Fruit fly (Drosophila melanogaster) whole organism, embryonic: ENCODE measurements around the gene Plzf.
A peak's percentile ranks its signal among the peaks of the same experiment; 100 is the strongest.

Experiments used
- Ada2b ChIP-seq: fragments of 200-800 bp; sonication (Bioruptor generic); IDR thresholded peaks from 2 replicates; pipeline ENCODE4 v1.3.6; 2022; ENCODE audit warnings: missing biosample characterization, missing genetic modification characterization
- B-H2 ChIP-seq: fragments of 200-800 bp; sonication (Bioruptor generic); optimal IDR thresholded peaks from 2 replicates; lab custom pipeline; 2018; ENCODE audit warnings: missing biosample characterization, mild to moderate bottlenecking, missing genetic modification characterization
- CG10147 ChIP-seq: fragments of 200-800 bp; sonication (Bioruptor generic); optimal IDR thresholded peaks from 2 replicates; lab custom pipeline; 2019; ENCODE audit warnings: missing biosample characterization, mild to moderate bottlenecking, missing genetic modification characterization, moderate library complexity
- CG11723 ChIP-seq: fragments of 200-800 bp; sonication (Bioruptor generic); optimal IDR thresholded peaks from 2 replicates; lab custom pipeline; 2017; ENCODE audit warnings: missing biosample characterization, mild to moderate bottlenecking, missing genetic modification characterization
- CG12219 ChIP-seq: fragments of 200-800 bp; sonication (Bioruptor generic); optimal IDR thresholded peaks from 3 replicates; lab custom pipeline; 2018; ENCODE audit warnings: missing biosample characterization, mild to moderate bottlenecking, missing genetic modification characterization
- CG12769 ChIP-seq: fragments of 200-800 bp; sonication (Bioruptor generic); optimal IDR thresholded peaks from 2 replicates; lab custom pipeline; 2019; ENCODE audit warnings: missing biosample characterization, mild to moderate bottlenecking, missing genetic modification characterization, moderate library complexity
- CG13424 ChIP-seq: fragments of 200-800 bp; sonication (Bioruptor generic); optimal IDR thresholded peaks from 2 replicates; lab custom pipeline; 2019; ENCODE audit warnings: missing biosample characterization, mild to moderate bottlenecking, missing genetic modification characterization, moderate library complexity
- CG13894 ChIP-seq: fragments of 200-800 bp; sonication (Bioruptor generic); optimal IDR thresholded peaks from 3 replicates; lab custom pipeline; 2018; ENCODE audit warnings: missing biosample characterization, mild to moderate bottlenecking, missing genetic modification characterization, moderate library complexity
- CG14710 ChIP-seq: fragments of 200-800 bp; sonication (Bioruptor generic); optimal IDR thresholded peaks from 3 replicates; lab custom pipeline; 2019; ENCODE audit warnings: missing biosample characterization, mild to moderate bottlenecking, missing genetic modification characterization, moderate library complexity
- CG14965 ChIP-seq: fragments of 200-800 bp; sonication (Bioruptor generic); optimal IDR thresholded peaks from 2 replicates; lab custom pipeline; 2016; ENCODE audit warnings: missing biosample characterization, missing genetic modification characterization, borderline replicate concordance
- CG2120 ChIP-seq: fragments of 200-800 bp; sonication (Bioruptor generic); optimal IDR thresholded peaks from 3 replicates; lab custom pipeline; 2016; ENCODE audit warnings: missing biosample characterization, missing genetic modification characterization
- CG31224 ChIP-seq: fragments of 200-800 bp; sonication (Bioruptor generic); IDR thresholded peaks from 2 replicates; pipeline ENCODE4 v1.3.6; 2022; ENCODE audit warnings: missing biosample characterization, missing genetic modification characterization
- CG31365 ChIP-seq: fragments of 200-800 bp; sonication (Bioruptor generic); optimal IDR thresholded peaks from 2 replicates; lab custom pipeline; 2018; ENCODE audit warnings: missing biosample characterization, mild to moderate bottlenecking, missing genetic modification characterization
- CG34224 ChIP-seq: fragments of 200-800 bp; sonication (Bioruptor generic); IDR thresholded peaks from 3 replicates; pipeline ENCODE4 v1.3.6; 2022; ENCODE audit warnings: missing biosample characterization, missing genetic modification characterization; ENCODE audit not compliant: partially characterized antibody
- CG4328 ChIP-seq: fragments of 200-800 bp; sonication (Bioruptor generic); optimal IDR thresholded peaks from 3 replicates; lab custom pipeline; 2017; ENCODE audit warnings: missing biosample characterization, missing genetic modification reagents, missing genetic modification characterization
- CG5180 ChIP-seq: fragments of 200-800 bp; sonication (Bioruptor generic); optimal IDR thresholded peaks from 3 replicates; lab custom pipeline; 2017; ENCODE audit warnings: missing biosample characterization, missing genetic modification characterization, mild to moderate bottlenecking, moderate library complexity, missing genetic modification reagents
- CG5245 ChIP-seq: fragments of 200-800 bp; sonication (Bioruptor generic); optimal IDR thresholded peaks from 3 replicates; lab custom pipeline; 2016; ENCODE audit warnings: missing biosample characterization, missing genetic modification characterization
- CG8281 ChIP-seq: fragments of 200-800 bp; sonication (Bioruptor generic); optimal IDR thresholded peaks from 2 replicates; lab custom pipeline; 2018; ENCODE audit warnings: missing biosample characterization, mild to moderate bottlenecking, missing genetic modification characterization, moderate library complexity
- CG8388 ChIP-seq: fragments of 200-800 bp; sonication (Bioruptor generic); optimal IDR thresholded peaks from 2 replicates; lab custom pipeline; 2019; ENCODE audit warnings: missing biosample characterization, mild to moderate bottlenecking, missing genetic modification characterization, moderate library complexity
- E2f2 ChIP-seq: fragments of 200-800 bp; sonication (Bioruptor generic); IDR thresholded peaks from 2 replicates; pipeline ENCODE4 v1.3.6; 2022; ENCODE audit warnings: missing biosample characterization, missing genetic modification characterization
- HLH54F ChIP-seq: fragments of 200-800 bp; sonication (Bioruptor generic); optimal IDR thresholded peaks from 3 replicates; lab custom pipeline; 2016; ENCODE audit warnings: missing biosample characterization, missing genetic modification characterization
- Hey ChIP-seq: fragments of 200-800 bp; sonication (Bioruptor generic); optimal IDR thresholded peaks from 3 replicates; lab custom pipeline; 2018; ENCODE audit warnings: missing biosample characterization, mild to moderate bottlenecking, missing genetic modification characterization
- MTF-1 ChIP-seq: fragments of 200-800 bp; sonication (Bioruptor generic); optimal IDR thresholded peaks from 2 replicates; lab custom pipeline; 2018; ENCODE audit warnings: missing biosample characterization, mild to moderate bottlenecking, missing genetic modification characterization, borderline replicate concordance
- Med ChIP-seq: fragments of 200-800 bp; sonication (Bioruptor generic); peaks from one replicate; lab custom pipeline; 2016; ENCODE audit warnings: missing biosample characterization, missing genetic modification characterization, mild to moderate bottlenecking, inconsistent platforms, moderate library complexity
- Rfx ChIP-seq: fragments of 200-800 bp; sonication (Bioruptor generic); IDR thresholded peaks from 2 replicates; pipeline ENCODE4 v1.3.6; 2022; ENCODE audit warnings: missing biosample characterization, missing genetic modification characterization
- Rx ChIP-seq: fragments of 200-800 bp; sonication (Bioruptor generic); IDR thresholded peaks from 2 replicates; pipeline ENCODE4 v1.3.6; 2022; ENCODE audit warnings: missing biosample characterization, missing genetic modification characterization
- Sox102F ChIP-seq: fragments of 200-800 bp; sonication (Bioruptor generic); optimal IDR thresholded peaks from 2 replicates; lab custom pipeline; 2018; ENCODE audit warnings: missing biosample characterization, mild to moderate bottlenecking, missing genetic modification characterization, moderate library complexity
- aop ChIP-seq: fragments of 200-800 bp; sonication (Bioruptor generic); IDR thresholded peaks from 2 replicates; pipeline ENCODE4 v1.3.6; 2022; ENCODE audit warnings: missing biosample characterization, missing genetic modification characterization
- ase ChIP-seq: fragments of 200-800 bp; sonication (Bioruptor generic); IDR thresholded peaks from 3 replicates; pipeline ENCODE4 v1.3.6; 2022; ENCODE audit warnings: missing biosample characterization, missing genetic modification characterization
- cato ChIP-seq: fragments of 200-800 bp; sonication (Bioruptor generic); optimal IDR thresholded peaks from 2 replicates; lab custom pipeline; 2016; ENCODE audit warnings: missing biosample characterization, missing genetic modification characterization, borderline replicate concordance
- cg ChIP-seq: fragments of 200-800 bp; sonication (Bioruptor generic); optimal IDR thresholded peaks from 3 replicates; lab custom pipeline; 2019; ENCODE audit warnings: missing biosample characterization, mild to moderate bottlenecking, missing genetic modification characterization, moderate library complexity
- chif ChIP-seq, 2 experiments: fragments of 200-800 bp; sonication (Bioruptor generic); optimal IDR thresholded peaks; 3 replicates each; lab custom pipeline; 2016; ENCODE audit warnings: missing biosample characterization in 2 of 2, missing genetic modification characterization in 2 of 2
- corto ChIP-seq: fragments of 200-800 bp; sonication (Bioruptor generic); optimal IDR thresholded peaks from 2 replicates; lab custom pipeline; 2016; ENCODE audit warnings: missing biosample characterization, mild to moderate bottlenecking, missing genetic modification characterization, moderate library complexity
- gcm2 ChIP-seq: fragments of 200-800 bp; sonication (Bioruptor generic); optimal IDR thresholded peaks from 2 replicates; lab custom pipeline; 2016; ENCODE audit warnings: missing biosample characterization, missing genetic modification characterization
- gem ChIP-seq: fragments of 200-800 bp; sonication (Bioruptor generic); optimal IDR thresholded peaks from 2 replicates; lab custom pipeline; 2019; ENCODE audit warnings: missing biosample characterization, mild to moderate bottlenecking, missing genetic modification characterization, moderate library complexity
- grau ChIP-seq: fragments of 200-800 bp; optimal IDR thresholded peaks from 3 replicates; lab custom pipeline; 2019; ENCODE audit warnings: missing biosample characterization, mild to moderate bottlenecking, missing genetic modification characterization, moderate library complexity
- kah ChIP-seq: fragments of 200-800 bp; sonication (Bioruptor generic); optimal IDR thresholded peaks from 2 replicates; lab custom pipeline; 2018; ENCODE audit warnings: missing biosample characterization, mild to moderate bottlenecking, missing genetic modification characterization
- lbe ChIP-seq: fragments of 200-800 bp; sonication (Bioruptor generic); optimal IDR thresholded peaks from 2 replicates; lab custom pipeline; 2016; ENCODE audit warnings: missing biosample characterization, mild to moderate bottlenecking, missing genetic modification characterization
- mirr ChIP-seq: fragments of 200-800 bp; sonication (Bioruptor generic); optimal IDR thresholded peaks from 3 replicates; lab custom pipeline; 2018; ENCODE audit warnings: missing biosample characterization, mild to moderate bottlenecking, missing genetic modification characterization
- prd ChIP-seq, 3 experiments: fragments of >200 bp in 2 of 3; fragments of 200-800 bp in 1 of 3; sonication (Bioruptor generic) in 1 of 3; optimal IDR thresholded peaks in 2 of 3; IDR thresholded peaks in 1 of 3; 2 replicates in 2 of 3; 3 replicates in 1 of 3; pipeline versions ENCODE4 v1.3.6 to Lab custom; 2017 to 2022; ENCODE audit warnings: missing biosample characterization in 1 of 3, missing genetic modification characterization in 1 of 3
- row ChIP-seq: fragments of 200-800 bp; sonication (Bioruptor generic); IDR thresholded peaks from 3 replicates; pipeline ENCODE4 v1.3.6; 2022; ENCODE audit warnings: missing biosample characterization, missing genetic modification characterization
- sd ChIP-seq: fragments of 200-800 bp; sonication (Bioruptor generic); optimal IDR thresholded peaks from 3 replicates; lab custom pipeline; 2018; ENCODE audit warnings: missing biosample characterization, mild to moderate bottlenecking, missing genetic modification characterization, moderate library complexity
- tap ChIP-seq: fragments of 200-800 bp; optimal IDR thresholded peaks from 3 replicates; lab custom pipeline; 2019; ENCODE audit warnings: missing biosample characterization, mild to moderate bottlenecking, missing genetic modification characterization, moderate library complexity
- ttk ChIP-seq: fragments of 200-800 bp; sonication (Bioruptor generic); IDR thresholded peaks from 2 replicates; pipeline ENCODE4 v2.1.2; 2022; ENCODE audit warnings: missing biosample characterization, missing genetic modification characterization
- twi ChIP-seq: fragments of 200-800 bp; optimal IDR thresholded peaks from 2 replicates; lab custom pipeline; 2019; ENCODE audit warnings: missing biosample characterization, mild to moderate bottlenecking, missing genetic modification characterization, moderate library complexity
- wek ChIP-seq: fragments of 200-800 bp; sonication (Bioruptor generic); optimal IDR thresholded peaks from 3 replicates; lab custom pipeline; 2018; ENCODE audit warnings: missing biosample characterization, mild to moderate bottlenecking, missing genetic modification characterization, moderate library complexity
- yki ChIP-seq: fragments of >200 bp; optimal IDR thresholded peaks from 3 replicates; lab custom pipeline; 2018
- zen ChIP-seq: fragments of 200-800 bp; sonication (Bioruptor generic); optimal IDR thresholded peaks from 3 replicates; lab custom pipeline; 2018; ENCODE audit warnings: missing biosample characterization, mild to moderate bottlenecking, missing genetic modification characterization, moderate library complexity

The Plzf gene

dm6 chr2L:12025505-12025904, 23.2 kb downstream of the Plzf start (continued):
- peak; percentile 10 for TF ChIP-seq mirr (GFP tag; lab: Kevin White, UChicago)
- TF ChIP-seq corto (GFP tag; lab: Kevin White, UChicago): no peak
- peak; percentile 3 for TF ChIP-seq CG12219 (GFP tag; lab: Kevin White, UChicago)
- no peak for TF ChIP-seq CG5245 (GFP tag; lab: Kevin White, UChicago)
- peak; percentile 83 for TF ChIP-seq CG12769 (tag; lab: Kevin White, UChicago)
- 0 out of 2 replicates have a peak, but pooled peaks have one; percentile 10 for TF ChIP-seq CG31224
- no peak for TF ChIP-seq Hey
- peak; percentile 45; the same call in 1 of the 3 replicates for TF ChIP-seq row (GFP tag; lab: Robert Waterston, UW)
- peak; percentile 15 for TF ChIP-seq CG13424 (tag; lab: Kevin White, UChicago)
- TF ChIP-seq CG14965 (GFP tag; lab: Kevin White, UChicago): no peak
- TF ChIP-seq kah: peak; percentile 64
- TF ChIP-seq E2f2: peak; percentile 11; the same call in 1 of the 2 replicates
- peak; percentile 7 for TF ChIP-seq Sox102F (GFP tag; lab: Kevin White, UChicago)
- peak; percentile 7 for TF ChIP-seq CG2120

- no peak for TF ChIP-seq tap (tag; lab: Kevin White, UChicago)
- TF ChIP-seq cato (GFP tag; lab: Kevin White, UChicago): no peak
- no peak for TF ChIP-seq prd (optimal IDR thresholded peaks at IDR 0.05; lab: Kevin White, UChicago)
- TF ChIP-seq prd (GFP tag; IDR thresholded peaks at IDR 0.05; lab: Robert Waterston, UW): no peak
- no peak for TF ChIP-seq zen
- peak; percentile 82 for TF ChIP-seq gem (tag; lab: Kevin White, UChicago)
- TF ChIP-seq CG4328 (GFP tag; lab: Kevin White, UChicago): no peak
- peak; percentile 85 for TF ChIP-seq CG8281
- TF ChIP-seq CG5180 (GFP tag; lab: Kevin White, UChicago): peak; percentile 3
- no peak for TF ChIP-seq CG31365
- TF ChIP-seq ttk (GFP tag; lab: Robert Waterston, UW): no peak
- no peak for TF ChIP-seq MTF-1 (GFP tag; lab: Kevin White, UChicago)
- TF ChIP-seq sd (tag; lab: Kevin White, UChicago): peak; percentile 80
- no peak for TF ChIP-seq CG10147
- no peak for TF ChIP-seq yki (lab: Kevin White, UChicago)
- no peak for TF ChIP-seq lbe (GFP tag; lab: Kevin White, UChicago)
- peak; percentile 32 for TF ChIP-seq CG13894 (tag; lab: Kevin White, UChicago)
- peak; percentile 25 for TF ChIP-seq Med (GFP tag; lab: Kevin White, UChicago)
- TF ChIP-seq cg (GFP tag; lab: Kevin White, UChicago): no peak
These were observed 24.6 kb downstream of the Plzf start for dm6 chr2L:12024104-12024503.

- TF ChIP-seq chif (GFP tag; optimal IDR thresholded peaks at IDR 0.05; lab: Kevin White, UChicago) (peak; percentile 7 to 40), gcm2 (GFP tag; lab: Kevin White, UChicago) (no peak), CG11723 (GFP tag; lab: Kevin White, UChicago) (peak; percentile 42), CG4328 (GFP tag; lab: Kevin White, UChicago) (peak; percentile 25), HLH54F (GFP tag; lab: Kevin White, UChicago) (peak; percentile 4), grau (tag; lab: Kevin White, UChicago) (peak; percentile 60), Rfx (GFP tag; lab: Robert Waterston, UW) (peak; percentile 74; the same call in 1 of the 2 replicates), B-H2 (GFP tag; lab: Kevin White, UChicago) (peak; percentile 52), Rx (no peak), CG34224 (GFP tag; lab: Robert Waterston, UW) (no peak), ase (GFP tag; lab: Robert Waterston, UW) (no peak), CG8388 (peak; percentile 42), twi (peak; percentile 19), CG14710 (peak; percentile 63), aop (GFP tag; lab: Robert Waterston, UW) (no peak), CG10147 (peak; percentile 34), wek (peak; percentile 83), Ada2b (GFP tag; lab: Robert Waterston, UW) (peak; percentile 19; the same call in 1 of the 2 replicates), gem (tag; lab: Kevin White, UChicago) (peak; percentile 73)
These were observed 27.5 kb downstream of the Plzf start for dm6 chr2L:12021193-12021592.
